Comparison of ENCODE assay signal across 5 fruit fly cellular contexts in the genomic region with DNA sequence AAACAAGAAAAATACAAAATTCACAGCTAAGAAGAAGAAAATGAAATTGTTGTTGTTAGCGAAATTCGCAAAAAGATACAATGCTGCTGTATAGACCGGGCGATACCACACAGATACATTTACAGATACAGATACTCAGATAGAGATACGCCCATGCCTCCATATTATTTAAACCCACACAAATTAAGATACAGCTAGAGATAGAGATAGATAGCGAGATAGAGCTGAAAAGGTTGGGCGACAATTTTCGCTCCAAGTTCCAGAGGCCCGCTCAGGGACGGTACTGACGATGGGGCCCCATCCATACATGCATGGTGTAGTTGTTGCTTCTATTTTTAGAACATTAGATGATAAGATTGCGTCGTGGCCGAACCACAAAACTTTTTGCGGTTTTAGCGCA.
TF ChIP-seq lines count a peak whose summit lies in the region.

No protein-coding gene starts in this region.

- TF ChIP-seq CTCF in whole organism, embryonic (GFP tag; optimal IDR thresholded peaks at IDR 0.05; lab: Kevin White, UChicago), result no peak

TF ChIP-seq in whole organism, adult, 20 proteins besides CTCF, POLR2A, EP300 and RAD21:
- TF ChIP-seq CG7101 (tag; optimal IDR thresholded peaks at IDR 0.05; lab: Kevin White, UChicago) (no peak), tj (GFP tag; optimal IDR thresholded peaks at IDR 0.05; lab: Kevin White, UChicago) (peak; percentile 5), CG7045 (GFP tag; optimal IDR thresholded peaks at IDR 0.05; lab: Kevin White, UChicago) (no peak), CG12768 (GFP tag; optimal IDR thresholded peaks at IDR 0.05; lab: Kevin White, UChicago) (peak; percentile 30), cic (GFP tag; optimal IDR thresholded peaks at IDR 0.05; lab: Kevin White, UChicago) (peak; percentile 51)

TF ChIP-seq in whole organism, embryonic, 481 proteins besides CTCF, POLR2A, EP300 and RAD21 (continues in another document):
- TF ChIP-seq Sry-δ (GFP tag; optimal IDR thresholded peaks at IDR 0.05; lab: Kevin White, UChicago) (no peak), Rfx (GFP tag; IDR thresholded peaks at IDR 0.05; lab: Robert Waterston, UW) (peak; percentile 11; the same call in 1 of the 2 replicates), CG34376 (GFP tag; optimal IDR thresholded peaks at IDR 0.05; lab: Kevin White, UChicago) (peak; percentile 21), sug (tag; optimal IDR thresholded peaks at IDR 0.05; lab: Kevin White, UChicago) (peak; percentile 70), CG32532 (GFP tag; IDR thresholded peaks at IDR 0.05; lab: Robert Waterston, UW) (0 out of 2 replicates have a peak, but pooled peaks have one; percentile 7), CG13894 (tag; optimal IDR thresholded peaks at IDR 0.05; lab: Kevin White, UChicago) (peak; percentile 68), CG12769 (tag; optimal IDR thresholded peaks at IDR 0.05; lab: Kevin White, UChicago) (peak; percentile 18), exex (tag; optimal IDR thresholded peaks at IDR 0.05; lab: Kevin White, UChicago) (peak; percentile 50), D19B (GFP tag; optimal IDR thresholded peaks at IDR 0.05; lab: Kevin White, UChicago) (no peak), CG15479 (GFP tag; optimal IDR thresholded peaks at IDR 0.05; lab: Kevin White, UChicago) (peak; percentile 30), CG10543 (GFP tag; optimal IDR thresholded peaks at IDR 0.05; lab: Kevin White, UChicago) (peak; percentile 46), grn (GFP tag; optimal IDR thresholded peaks at IDR 0.05; lab: Kevin White, UChicago) (peak; percentile 84), tgo (GFP tag; IDR thresholded peaks at IDR 0.05; lab: Robert Waterston, UW) (no peak), cg (GFP tag; optimal IDR thresholded peaks at IDR 0.05; lab: Kevin White, UChicago) (peak; percentile 52), Ets65A (GFP tag; lab: Kevin White, UChicago) (no peak), HmgZ (tag; optimal IDR thresholded peaks at IDR 0.05; lab: Kevin White, UChicago) (peak; percentile 17), B-H2 (GFP tag; optimal IDR thresholded peaks at IDR 0.05; lab: Kevin White, UChicago) (peak; percentile 13), CG4360 (GFP tag; IDR thresholded peaks at IDR 0.05; lab: Robert Waterston, UW) (no peak), mirr (GFP tag; optimal IDR thresholded peaks at IDR 0.05; lab: Kevin White, UChicago) (peak; percentile 40), al (GFP tag; IDR thresholded peaks at IDR 0.05; lab: Robert Waterston, UW) (no peak)

TF ChIP-seq in whole organism, prepupa, 60 proteins besides CTCF, POLR2A, EP300 and RAD21:
- peak; percentile 4 for TF ChIP-seq vri (GFP tag; optimal IDR thresholded peaks at IDR 0.05; lab: Kevin White, UChicago)
- TF ChIP-seq fkh (GFP tag; optimal IDR thresholded peaks at IDR 0.05; lab: Kevin White, UChicago), result peak; percentile 40
- no peak for TF ChIP-seq CG8632 (GFP tag; optimal IDR thresholded peaks at IDR 0.05; lab: Kevin White, UChicago)

TF ChIP-seq in whole organism, pupa, 21 proteins besides CTCF, POLR2A, EP300 and RAD21:
- TF ChIP-seq CG8159 (tag; optimal IDR thresholded peaks at IDR 0.05; lab: Kevin White, UChicago), result no peak
- TF ChIP-seq CG32121 (GFP tag; IDR thresholded peaks at IDR 0.05; lab: Robert Waterston, UW), result 0 out of 2 replicates have a peak, but pooled peaks have one; percentile 20

TF ChIP-seq in whole organism, wandering third instar larva, 38 proteins besides CTCF, POLR2A, EP300 and RAD21:
- peak; percentile 28 for TF ChIP-seq Hr83 (GFP tag; optimal IDR thresholded peaks at IDR 0.05; lab: Kevin White, UChicago; ENCODE audit: poor library complexity, severe bottlenecking)
- TF ChIP-seq fru (GFP tag; optimal IDR thresholded peaks at IDR 0.05; lab: Kevin White, UChicago), result no peak
